Fruit fly (Drosophila melanogaster) Kc167 (cell line): Measurements from ENCODE around the gene CG17193.

Source experiments
- Myc ChIP-seq: fragments of >200 bp; optimal IDR thresholded peaks from 2 replicates; lab custom pipeline; 2017; ENCODE audit warnings: missing external identifiers
- h ChIP-seq: fragments of >200 bp; optimal IDR thresholded peaks from 3 replicates; lab custom pipeline; 2018; ENCODE audit warnings: missing external identifiers
- psq ChIP-seq: fragments of >200 bp; optimal IDR thresholded peaks from 2 replicates; lab custom pipeline; 2017; ENCODE audit warnings: missing external identifiers
- ttk ChIP-seq: sonication (Bioruptor generic); optimal IDR thresholded peaks from 2 replicates; lab custom pipeline; 2017; ENCODE audit warnings: missing external identifiers

DNA sequence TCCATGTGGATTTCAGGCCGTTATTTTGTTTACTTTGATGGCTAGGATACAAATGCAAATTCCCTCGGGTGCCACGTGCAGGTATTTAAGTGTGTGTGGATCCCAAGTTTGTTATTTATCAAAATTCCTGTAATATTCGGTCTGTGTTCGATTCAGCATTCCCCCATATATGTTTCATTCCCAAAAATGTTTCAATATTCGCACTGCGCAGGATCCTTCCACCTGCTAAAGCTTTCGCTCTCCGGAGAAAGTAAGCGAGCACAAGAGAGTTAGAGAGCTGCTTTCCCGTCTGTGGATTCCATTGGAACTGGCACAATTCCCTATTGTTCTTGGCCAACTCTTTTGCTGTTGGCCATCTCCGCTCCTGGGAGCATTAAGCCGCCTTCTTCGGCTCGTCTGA, 24.3 kb upstream of the CG17193 start:
- TF ChIP-seq psq (lab: Kevin White, UChicago), result no peak
- TF ChIP-seq ttk (lab: Kevin White, UChicago), result no peak
- TF ChIP-seq Myc, result no peak
- TF ChIP-seq h (lab: Kevin White, UChicago), result no peak
